Worm (Caenorhabditis elegans) whole organism, midembryonic: ENCODE data around the gene srh-10.

Source experiments
- T22C8.4 ChIP-seq: fragments of 200-800 bp; sonication (Bioruptor generic); IDR thresholded peaks from 2 replicates; pipeline ENCODE4 v1.3.6; 2022; ENCODE audit warnings: missing genetic modification characterization, missing compliant biosample characterization
- flt-1 ChIP-seq: fragments of 200-800 bp; sonication (Bioruptor generic); IDR thresholded peaks from 2 replicates; pipeline ENCODE4 v1.3.6; 2022; ENCODE audit warnings: missing genetic modification characterization, missing compliant biosample characterization
- klf-2 ChIP-seq: fragments of 200-800 bp; sonication (Bioruptor generic); conservative IDR thresholded peaks from 2 replicates; pipeline ENCODE4 v1.3.6; 2022; ENCODE audit warnings: missing genetic modification reagents, missing genetic modification characterization, missing compliant biosample characterization
- med-1 ChIP-seq: sonication (generic microtip); optimal IDR thresholded peaks from 2 replicates; lab custom pipeline; 2017; ENCODE audit warnings: missing genetic modification characterization, mild to moderate bottlenecking, missing compliant biosample characterization, antibody characterized with exemption, missing genetic modification reagents; ENCODE audit not compliant: insufficient read depth
- ref-1 ChIP-seq: fragments of 200-800 bp; sonication (Bioruptor generic); conservative IDR thresholded peaks from 2 replicates; pipeline ENCODE4 v1.3.6; 2022; ENCODE audit warnings: missing genetic modification reagents, missing genetic modification characterization, missing compliant biosample characterization
- tab-1 ChIP-seq: fragments of 200-800 bp; sonication (Bioruptor generic); IDR thresholded peaks from 2 replicates; pipeline ENCODE4 v1.3.6; 2022; ENCODE audit warnings: missing genetic modification characterization, missing compliant biosample characterization

- TF ChIP-seq T22C8.4 (GFP tag; lab: Robert Waterston, UW) = no peak
- no peak for TF ChIP-seq tab-1 (GFP tag; lab: Robert Waterston, UW)
- no peak for TF ChIP-seq ref-1 (GFP tag; lab: Robert Waterston, UW)
- no peak for TF ChIP-seq flt-1 (GFP tag; lab: Robert Waterston, UW)
- TF ChIP-seq klf-2 (GFP tag; lab: Robert Waterston, UW) = no peak
- TF ChIP-seq med-1 (GFP tag; lab: Kevin White, UChicago) = no peak
These were observed 34.4 kb upstream of the srh-10 start for ce11 chrV:6101243-6101898.
